Fruit fly (Drosophila melanogaster) whole organism: ENCODE data around the gene CG9733.

Source experiments
- CG8478 ChIP-seq: fragments of >200 bp; optimal IDR thresholded peaks from 2 replicates; lab custom pipeline; 2018; ENCODE audit warnings: inconsistent platforms
- EcR ChIP-seq, 2 experiments: fragments of >200 bp; optimal IDR thresholded peaks; 2 replicates each; lab custom pipeline; 2017; ENCODE audit warnings: missing biosample characterization in 2 of 2, missing genetic modification characterization in 2 of 2, missing genetic modification reagents in 2 of 2

- TF ChIP-seq EcR (GFP tag; optimal IDR thresholded peaks at IDR 0.05; lab: Kevin White, UChicago) (no peak), CG8478 (lab: Kevin White, UChicago) (no peak)
These were observed 6.3 kb downstream of the CG9733 start for dm6 chr3R:30240245-30240644.
